Fruit fly (Drosophila melanogaster): ENCODE results near the gene bcd.

dm6 chr3R:6754104-6754951 is 4.9 kb downstream of the bcd start, which contains the start of gene zen:
- TF ChIP-seq psq (GFP tag; optimal IDR thresholded peaks at IDR 0.05) = no peak
- TF ChIP-seq lola (GFP tag; optimal IDR thresholded peaks at IDR 0.05) = no peak
- no peak for TF ChIP-seq pan (optimal IDR thresholded peaks at IDR 0.05)
- TF ChIP-seq dl (GFP tag; optimal IDR thresholded peaks at IDR 0.05; ENCODE audit: insufficient read depth in 1 of 2, partially characterized antibody in 2 of 2) = no peak
- no peak for TF ChIP-seq OdsH (GFP tag; optimal IDR thresholded peaks at IDR 0.05)

Data from whole organism, wandering third instar larva.